Fruit fly (Drosophila melanogaster) whole organism, embryonic: Measurements from ENCODE around the gene CG13455.

Experiments used
- Aef1 ChIP-seq: fragments of 200-800 bp; sonication (Bioruptor generic); IDR thresholded peaks from 3 replicates; pipeline ENCODE4 v1.3.6; 2022; ENCODE audit warnings: missing biosample characterization, missing genetic modification characterization
- CG12104 ChIP-seq: fragments of 200-800 bp; sonication (Bioruptor generic); optimal IDR thresholded peaks from 3 replicates; lab custom pipeline; 2016; ENCODE audit warnings: missing biosample characterization, missing genetic modification characterization
- CG13287 ChIP-seq: fragments of 200-800 bp; sonication (Bioruptor generic); IDR thresholded peaks from 2 replicates; pipeline ENCODE4 v1.3.6; 2022; ENCODE audit warnings: missing biosample characterization, missing genetic modification characterization; ENCODE audit not compliant: partially characterized antibody
- CG15269 ChIP-seq: fragments of 200-800 bp; sonication (Bioruptor generic); optimal IDR thresholded peaks from 2 replicates; lab custom pipeline; 2018; ENCODE audit warnings: missing biosample characterization, mild to moderate bottlenecking, missing genetic modification characterization, moderate library complexity
- CG15514 ChIP-seq: fragments of 200-800 bp; sonication (Bioruptor generic); optimal IDR thresholded peaks from 3 replicates; lab custom pipeline; 2017; ENCODE audit warnings: missing biosample characterization, missing genetic modification characterization, mild to moderate bottlenecking, moderate library complexity, missing genetic modification reagents
- CG15696 ChIP-seq: fragments of 200-800 bp; sonication (Bioruptor generic); optimal IDR thresholded peaks from 2 replicates; lab custom pipeline; 2019; ENCODE audit warnings: missing biosample characterization, mild to moderate bottlenecking, missing genetic modification characterization, moderate library complexity
- CG16779 ChIP-seq: fragments of 200-800 bp; sonication (Bioruptor generic); IDR thresholded peaks from 2 replicates; pipeline ENCODE4 v1.3.6; 2022; ENCODE audit warnings: missing biosample characterization, missing genetic modification characterization
- CG16815 ChIP-seq: fragments of 200-800 bp; sonication (Bioruptor generic); optimal IDR thresholded peaks from 3 replicates; lab custom pipeline; 2017; ENCODE audit warnings: missing biosample characterization, mild to moderate bottlenecking, missing genetic modification characterization
- CG2116 ChIP-seq: fragments of 200-800 bp; sonication (Bioruptor generic); optimal IDR thresholded peaks from 3 replicates; lab custom pipeline; 2018; ENCODE audit warnings: missing biosample characterization, mild to moderate bottlenecking, missing genetic modification characterization
- CG2129 ChIP-seq: fragments of 200-800 bp; sonication (Bioruptor generic); IDR thresholded peaks from 2 replicates; pipeline ENCODE4 v1.3.6; 2022; ENCODE audit warnings: missing biosample characterization, missing genetic modification characterization; ENCODE audit not compliant: partially characterized antibody
- CG4730 ChIP-seq: fragments of 200-800 bp; sonication (Bioruptor generic); IDR thresholded peaks from 2 replicates; pipeline ENCODE4 v1.3.6; 2022; ENCODE audit warnings: missing biosample characterization, missing genetic modification characterization
- CG6254 ChIP-seq: fragments of 200-800 bp; sonication (Bioruptor generic); optimal IDR thresholded peaks from 3 replicates; lab custom pipeline; 2017; ENCODE audit warnings: mild to moderate bottlenecking, missing biosample characterization, missing genetic modification reagents, missing genetic modification characterization
- CG8089 ChIP-seq: fragments of 200-800 bp; sonication (Bioruptor generic); optimal IDR thresholded peaks from 3 replicates; lab custom pipeline; 2016; ENCODE audit warnings: missing biosample characterization, missing genetic modification characterization
- CG9932 ChIP-seq: fragments of 200-800 bp; sonication (Bioruptor generic); IDR thresholded peaks from 2 replicates; pipeline ENCODE4 v1.3.6; 2022; ENCODE audit warnings: missing biosample characterization, missing genetic modification characterization
- Ets65A ChIP-seq: fragments of 200-800 bp; sonication (Bioruptor generic); peaks from one replicate; lab custom pipeline; 2016; ENCODE audit warnings: missing biosample characterization, missing genetic modification characterization
- Hmr ChIP-seq: fragments of 200-800 bp; sonication (Bioruptor generic); optimal IDR thresholded peaks from 3 replicates; lab custom pipeline; 2017; ENCODE audit warnings: mild to moderate bottlenecking, missing biosample characterization, missing genetic modification reagents, missing genetic modification characterization
- Lhr ChIP-seq: fragments of 200-800 bp; sonication (Bioruptor generic); optimal IDR thresholded peaks from 3 replicates; lab custom pipeline; 2017; ENCODE audit warnings: mild to moderate bottlenecking, missing biosample characterization, missing genetic modification reagents, missing genetic modification characterization
- MESR4 ChIP-seq: fragments of 200-800 bp; sonication (Bioruptor generic); optimal IDR thresholded peaks from 2 replicates; lab custom pipeline; 2018; ENCODE audit warnings: missing biosample characterization, mild to moderate bottlenecking, missing genetic modification characterization, moderate library complexity
- Meics ChIP-seq: fragments of 200-800 bp; sonication (Bioruptor generic); optimal IDR thresholded peaks from 2 replicates; lab custom pipeline; 2017; ENCODE audit warnings: missing biosample characterization, mild to moderate bottlenecking, missing genetic modification characterization
- NK7.1 ChIP-seq: fragments of 200-800 bp; sonication (Bioruptor generic); optimal IDR thresholded peaks from 3 replicates; lab custom pipeline; 2016; ENCODE audit warnings: missing biosample characterization, missing genetic modification characterization
- Nf-YA ChIP-seq: fragments of 200-800 bp; sonication (Bioruptor generic); IDR thresholded peaks from 2 replicates; pipeline ENCODE4 v1.3.6; 2022; ENCODE audit warnings: missing biosample characterization, missing genetic modification characterization
- Rfx ChIP-seq: fragments of 200-800 bp; sonication (Bioruptor generic); IDR thresholded peaks from 2 replicates; pipeline ENCODE4 v1.3.6; 2022; ENCODE audit warnings: missing biosample characterization, missing genetic modification characterization
- Scr ChIP-seq: fragments of 200-800 bp; sonication (Bioruptor generic); IDR thresholded peaks from 2 replicates; pipeline ENCODE4 v1.3.6; 2022; ENCODE audit warnings: missing biosample characterization, missing genetic modification characterization; ENCODE audit not compliant: partially characterized antibody
- Sry-β ChIP-seq: fragments of 200-800 bp; sonication (Bioruptor generic); optimal IDR thresholded peaks from 2 replicates; lab custom pipeline; 2018; ENCODE audit warnings: missing biosample characterization, mild to moderate bottlenecking, missing genetic modification characterization, moderate library complexity
- Stat92E ChIP-seq, 3 experiments: fragments of >200 bp in 2 of 3; fragments of 200-800 bp in 1 of 3; sonication (Bioruptor generic) in 1 of 3; optimal IDR thresholded peaks; 2 replicates each; lab custom pipeline; 2017 to 2019; ENCODE audit warnings: missing biosample characterization in 3 of 3, missing genetic modification characterization in 3 of 3, mild to moderate bottlenecking in 1 of 3, moderate library complexity in 1 of 3
- Vsx1 ChIP-seq: fragments of 200-800 bp; sonication (Bioruptor generic); optimal IDR thresholded peaks from 2 replicates; lab custom pipeline; 2017; ENCODE audit warnings: missing biosample characterization, mild to moderate bottlenecking, missing genetic modification characterization, missing genetic modification reagents
- amos ChIP-seq: fragments of 200-800 bp; sonication (Bioruptor generic); IDR thresholded peaks from 2 replicates; pipeline ENCODE4 v1.3.6; 2022; ENCODE audit warnings: missing biosample characterization, missing genetic modification characterization; ENCODE audit not compliant: partially characterized antibody
- ara ChIP-seq: fragments of 200-800 bp; sonication (Bioruptor generic); IDR thresholded peaks from 2 replicates; pipeline ENCODE4 v1.3.6; 2022; ENCODE audit warnings: missing biosample characterization, missing genetic modification characterization
- az2 ChIP-seq: fragments of 200-800 bp; sonication (Bioruptor generic); optimal IDR thresholded peaks from 3 replicates; lab custom pipeline; 2016; ENCODE audit warnings: missing biosample characterization, missing genetic modification characterization
- bowl ChIP-seq: fragments of 200-800 bp; sonication (Bioruptor generic); IDR thresholded peaks from 2 replicates; pipeline ENCODE4 v1.3.6; 2022; ENCODE audit warnings: missing biosample characterization, missing genetic modification characterization
- cato ChIP-seq: fragments of 200-800 bp; sonication (Bioruptor generic); optimal IDR thresholded peaks from 2 replicates; lab custom pipeline; 2016; ENCODE audit warnings: missing biosample characterization, missing genetic modification characterization, borderline replicate concordance
- en ChIP-seq: fragments of 200-800 bp; sonication (Bioruptor generic); optimal IDR thresholded peaks from 2 replicates; lab custom pipeline; 2016; ENCODE audit warnings: missing biosample characterization, missing genetic modification characterization
- gsb ChIP-seq: fragments of 200-800 bp; sonication (Bioruptor generic); IDR thresholded peaks from 2 replicates; pipeline ENCODE4 v1.3.6; 2022; ENCODE audit warnings: missing biosample characterization, missing genetic modification characterization
- h ChIP-seq: fragments of >200 bp; optimal IDR thresholded peaks from 2 replicates; lab custom pipeline; 2017
- hkb ChIP-seq, 2 experiments: fragments of 200-800 bp in 1 of 2; fragments of >200 bp in 1 of 2; sonication (Bioruptor generic) in 1 of 2; IDR thresholded peaks in 1 of 2; optimal IDR thresholded peaks in 1 of 2; 2 replicates each; pipeline versions ENCODE4 v1.3.6 to Lab custom; 2017 to 2022; ENCODE audit warnings: missing biosample characterization in 1 of 2, missing genetic modification characterization in 1 of 2
- inv ChIP-seq: fragments of 200-800 bp; sonication (Bioruptor generic); IDR thresholded peaks from 2 replicates; pipeline ENCODE4 v1.3.6; 2022; ENCODE audit warnings: missing biosample characterization, missing genetic modification characterization; ENCODE audit not compliant: partially characterized antibody
- pan ChIP-seq, 4 experiments: fragments of >200 bp in 3 of 4; fragments of 200-800 bp in 1 of 4; sonication (Bioruptor generic) in 1 of 4; optimal IDR thresholded peaks in 3 of 4; IDR thresholded peaks in 1 of 4; 2 replicates each; pipeline versions ENCODE4 v1.3.6 to Lab custom; 2017 to 2022; ENCODE audit warnings: missing biosample characterization in 2 of 4, missing genetic modification characterization in 2 of 4, mixed read lengths in 1 of 4
- row ChIP-seq: fragments of 200-800 bp; sonication (Bioruptor generic); IDR thresholded peaks from 3 replicates; pipeline ENCODE4 v1.3.6; 2022; ENCODE audit warnings: missing biosample characterization, missing genetic modification characterization
- sc ChIP-seq, 3 experiments: fragments of >200 bp in 2 of 3; fragments of 200-800 bp in 1 of 3; sonication (Bioruptor generic) in 1 of 3; optimal IDR thresholded peaks; 2 replicates in 2 of 3; 3 replicates in 1 of 3; lab custom pipeline; 2017; ENCODE audit warnings: mild to moderate bottlenecking in 1 of 3, missing biosample characterization in 1 of 3, missing genetic modification characterization in 1 of 3, missing genetic modification reagents in 1 of 3
- seq ChIP-seq: fragments of 200-800 bp; sonication (Bioruptor generic); IDR thresholded peaks from 2 replicates; pipeline ENCODE4 v1.3.6; 2022; ENCODE audit warnings: missing biosample characterization, missing genetic modification characterization
- slp2 ChIP-seq: fragments of 200-800 bp; sonication (Bioruptor generic); optimal IDR thresholded peaks from 2 replicates; lab custom pipeline; 2016; ENCODE audit warnings: missing biosample characterization, missing genetic modification characterization
- so ChIP-seq: fragments of 200-800 bp; sonication (Bioruptor generic); IDR thresholded peaks from 3 replicates; pipeline ENCODE4 v1.3.6; 2022; ENCODE audit warnings: missing biosample characterization, missing genetic modification characterization
- sqz ChIP-seq: fragments of 200-800 bp; sonication (Bioruptor generic); optimal IDR thresholded peaks from 3 replicates; lab custom pipeline; 2018; ENCODE audit warnings: missing biosample characterization, mild to moderate bottlenecking, missing genetic modification characterization
- ssp ChIP-seq: fragments of 200-800 bp; sonication (Bioruptor generic); IDR thresholded peaks from 2 replicates; pipeline ENCODE4 v1.3.6; 2022; ENCODE audit warnings: missing biosample characterization, missing genetic modification characterization
- ttk ChIP-seq: fragments of 200-800 bp; sonication (Bioruptor generic); IDR thresholded peaks from 2 replicates; pipeline ENCODE4 v2.1.2; 2022; ENCODE audit warnings: missing biosample characterization, missing genetic modification characterization
- zen2 ChIP-seq: fragments of 200-800 bp; sonication (Bioruptor generic); IDR thresholded peaks from 3 replicates; pipeline ENCODE4 v1.3.6; 2022; ENCODE audit warnings: missing biosample characterization, missing genetic modification characterization; ENCODE audit not compliant: partially characterized antibody

The CG13455 gene

dm6 chr3L:15500813-15501645 is 4.7 kb downstream of the CG13455 start, which contains the start of gene CG7272 (continued):
- TF ChIP-seq seq (GFP tag; lab: Robert Waterston, UW) (peak; percentile 23; the same call in 1 of the 2 replicates), NK7.1 (GFP tag; lab: Kevin White, UChicago) (no peak), Scr (GFP tag; lab: Robert Waterston, UW) (peak; percentile 20; the same call in 1 of the 2 replicates), cato (GFP tag; lab: Kevin White, UChicago) (no peak), sc (optimal IDR thresholded peaks at IDR 0.05; lab: Kevin White, UChicago) (no peak), sc (GFP tag; optimal IDR thresholded peaks at IDR 0.05; lab: Kevin White, UChicago) (no peak), Meics (GFP tag; lab: Kevin White, UChicago) (peak; percentile 26), en (no peak), Aef1 (GFP tag; lab: Robert Waterston, UW) (no peak), ara (GFP tag; lab: Robert Waterston, UW) (no peak), amos (GFP tag; lab: Robert Waterston, UW) (peak; percentile 54; the same call in 1 of the 2 replicates), Lhr (peak; percentile 5), ttk (no peak), CG12104 (GFP tag; lab: Kevin White, UChicago) (no peak), slp2 (GFP tag; lab: Kevin White, UChicago) (no peak), CG16815 (GFP tag; lab: Kevin White, UChicago) (no peak), Sry-β (no peak), CG15514 (GFP tag; lab: Kevin White, UChicago) (peak; percentile 78), pan (optimal IDR thresholded peaks at IDR 0.05; lab: Kevin White, UChicago) (no peak), pan (GFP tag; optimal IDR thresholded peaks at IDR 0.05 in 1 of 2, IDR thresholded peaks at IDR 0.05 in 1 of 2) (peak in 1 of 2 experiments; percentile 27), CG15696 (no peak), so (0 out of 3 replicates have a peak, but pooled peaks have one; percentile 14), inv (GFP tag; lab: Robert Waterston, UW) (no peak; the same call in 1 of the 2 replicates), az2 (GFP tag; lab: Kevin White, UChicago) (no peak), zen2 (GFP tag; lab: Robert Waterston, UW) (no peak; the same call in 2 of the 3 replicates), gsb (GFP tag; lab: Robert Waterston, UW) (no peak), bowl (GFP tag; lab: Robert Waterston, UW) (no peak), Ets65A (GFP tag; lab: Kevin White, UChicago) (no peak), MESR4 (GFP tag; lab: Kevin White, UChicago) (peak; percentile 9), Rfx (GFP tag; lab: Robert Waterston, UW) (peak; percentile 53), hkb (optimal IDR thresholded peaks at IDR 0.05; lab: Kevin White, UChicago) (no peak), hkb (GFP tag; IDR thresholded peaks at IDR 0.05; lab: Robert Waterston, UW) (0 out of 2 replicates have a peak, but pooled peaks have one; percentile 32), Vsx1 (GFP tag; lab: Kevin White, UChicago) (no peak), row (GFP tag; lab: Robert Waterston, UW) (peak; percentile 52; the same call in 2 of the 3 replicates), CG13287 (GFP tag; lab: Robert Waterston, UW) (peak; percentile 66), CG2129 (GFP tag; lab: Robert Waterston, UW) (no peak), ssp (no peak), CG16779 (GFP tag; lab: Robert Waterston, UW) (no peak), Hmr (peak; percentile 32), CG8089 (GFP tag; lab: Kevin White, UChicago) (no peak), Stat92E (GFP tag; optimal IDR thresholded peaks at IDR 0.05; lab: Kevin White, UChicago) (peak in 1 of 3 experiments; percentile 21), CG4730 (no peak), CG15269 (peak; percentile 27), CG9932 (peak; percentile 36; the same call in 1 of the 2 replicates), h (lab: Kevin White, UChicago) (no peak), Nf-YA (GFP tag; lab: Robert Waterston, UW) (no peak), CG6254 (GFP tag; lab: Kevin White, UChicago) (no peak), CG2116 (GFP tag; lab: Kevin White, UChicago) (peak; percentile 62), sqz (peak; percentile 44)
